Fruit fly (Drosophila melanogaster) whole organism, wandering third instar larva: ENCODE measurements around the gene CG12320.

Experiments used
- Abd-B ChIP-seq: fragments of >200 bp; optimal IDR thresholded peaks from 2 replicates; lab custom pipeline; 2017; ENCODE audit warnings: missing biosample characterization, missing genetic modification characterization
- CG32264 ChIP-seq: fragments of 200-800 bp; sonication (Bioruptor generic); optimal IDR thresholded peaks from 2 replicates; lab custom pipeline; 2016; ENCODE audit warnings: missing biosample characterization, missing genetic modification characterization
- CG9705 ChIP-seq: fragments of 200-800 bp; sonication (Bioruptor generic); optimal IDR thresholded peaks from 2 replicates; lab custom pipeline; 2018; ENCODE audit warnings: missing biosample characterization, mild to moderate bottlenecking, missing genetic modification characterization
- Dfd ChIP-seq: fragments of >200 bp; optimal IDR thresholded peaks from 2 replicates; lab custom pipeline; 2017; ENCODE audit warnings: missing biosample characterization, missing genetic modification characterization
- Dif ChIP-seq: fragments of 200-275, 200-300 bp; sonication (Bioruptor generic); optimal IDR thresholded peaks from 2 replicates; lab custom pipeline; 2018; ENCODE audit warnings: missing biosample characterization, missing genetic modification characterization; ENCODE audit not compliant: partially characterized antibody
- GATAd ChIP-seq: sonication (Bioruptor generic); optimal IDR thresholded peaks from 2 replicates; lab custom pipeline; 2016; ENCODE audit warnings: missing biosample characterization, missing genetic modification characterization
- HLH106 ChIP-seq: fragments of 200-800 bp; optimal IDR thresholded peaks from 3 replicates; lab custom pipeline; 2019; ENCODE audit warnings: missing biosample characterization, mild to moderate bottlenecking, missing genetic modification characterization, moderate library complexity
- Hr83 ChIP-seq: fragments of 200-300 bp; sonication (Bioruptor generic); optimal IDR thresholded peaks from 2 replicates; lab custom pipeline; 2016; ENCODE audit warnings: missing biosample characterization, mild to moderate bottlenecking, missing genetic modification characterization, moderate library complexity; ENCODE audit not compliant: poor library complexity, severe bottlenecking
- Mio ChIP-seq: sonication (Bioruptor generic); optimal IDR thresholded peaks from 2 replicates; lab custom pipeline; 2016; ENCODE audit warnings: missing biosample characterization, missing genetic modification characterization
- N ChIP-seq: fragments of >200 bp; optimal IDR thresholded peaks from 2 replicates; lab custom pipeline; 2018; ENCODE audit warnings: missing biosample characterization, missing external identifiers, missing genetic modification characterization
- OdsH ChIP-seq: fragments of 200-800 bp; sonication (Bioruptor generic); optimal IDR thresholded peaks from 2 replicates; lab custom pipeline; 2016; ENCODE audit warnings: missing biosample characterization, mild to moderate bottlenecking, missing genetic modification characterization
- Rel ChIP-seq, 2 experiments: fragments of 200-800 bp; sonication (Bioruptor generic) in 1 of 2; optimal IDR thresholded peaks; 2 replicates in 1 of 2; 3 replicates in 1 of 2; lab custom pipeline; 2016 to 2019; ENCODE audit warnings: mild to moderate bottlenecking in 2 of 2, missing biosample characterization in 2 of 2, missing genetic modification characterization in 2 of 2, moderate library complexity in 1 of 2
- Sp1 ChIP-seq: fragments of 200-800 bp; sonication (Bioruptor generic); optimal IDR thresholded peaks from 3 replicates; lab custom pipeline; 2019; ENCODE audit warnings: missing biosample characterization, mild to moderate bottlenecking, missing genetic modification characterization, moderate library complexity
- dl ChIP-seq, 2 experiments: fragments of 175-275, 200-275 bp in 1 of 2; fragments of 200-275 bp in 1 of 2; sonication (Bioruptor generic); optimal IDR thresholded peaks; lab custom pipeline; 2018; ENCODE audit warnings: mild to moderate bottlenecking in 2 of 2, missing biosample characterization in 2 of 2, missing genetic modification characterization in 2 of 2, moderate library complexity in 2 of 2; ENCODE audit not compliant: partially characterized antibody in 2 of 2, insufficient read depth in 1 of 2
- dmrt93B ChIP-seq: fragments of 200-800 bp; sonication (Bioruptor generic); optimal IDR thresholded peaks from 2 replicates; lab custom pipeline; 2018; ENCODE audit warnings: missing biosample characterization, mild to moderate bottlenecking, missing genetic modification characterization
- dsf ChIP-seq: sonication (Bioruptor generic); optimal IDR thresholded peaks from 2 replicates; lab custom pipeline; 2016; ENCODE audit warnings: missing biosample characterization, missing genetic modification characterization, borderline replicate concordance
- foxo ChIP-seq, 2 experiments: fragments of 200-800 bp; sonication (Bioruptor generic); optimal IDR thresholded peaks; 2 replicates in 1 of 2; 3 replicates in 1 of 2; lab custom pipeline; 2016 to 2017; ENCODE audit warnings: missing biosample characterization in 2 of 2, missing genetic modification characterization in 2 of 2
- fru ChIP-seq: fragments of 200-800 bp; sonication (Bioruptor generic); optimal IDR thresholded peaks from 3 replicates; lab custom pipeline; 2016; ENCODE audit warnings: missing biosample characterization, mild to moderate bottlenecking, missing genetic modification characterization
- h ChIP-seq: fragments of 200-800 bp; sonication (Bioruptor generic); optimal IDR thresholded peaks from 3 replicates; lab custom pipeline; 2016; ENCODE audit warnings: missing biosample characterization, mild to moderate bottlenecking, missing genetic modification characterization
- psq ChIP-seq: fragments of 200-800 bp; sonication (Bioruptor generic); optimal IDR thresholded peaks from 3 replicates; lab custom pipeline; 2017; ENCODE audit warnings: missing biosample characterization, mild to moderate bottlenecking, missing genetic modification characterization, moderate library complexity
- rgr ChIP-seq: fragments of 200-800 bp; sonication (Bioruptor generic); optimal IDR thresholded peaks from 3 replicates; lab custom pipeline; 2016; ENCODE audit warnings: missing biosample characterization, mild to moderate bottlenecking, missing genetic modification characterization
- sage ChIP-seq: fragments of 200-800 bp; sonication (Bioruptor generic); optimal IDR thresholded peaks from 2 replicates; lab custom pipeline; 2016; ENCODE audit warnings: missing biosample characterization, mild to moderate bottlenecking, missing genetic modification characterization
- sv ChIP-seq: fragments of 200-800 bp; sonication (Bioruptor generic); optimal IDR thresholded peaks from 3 replicates; lab custom pipeline; 2016; ENCODE audit warnings: missing biosample characterization, missing genetic modification characterization
- tai ChIP-seq: sonication (Bioruptor generic); optimal IDR thresholded peaks from 2 replicates; lab custom pipeline; 2016; ENCODE audit warnings: missing biosample characterization, missing genetic modification characterization
- usp ChIP-seq: fragments of >200 bp; optimal IDR thresholded peaks from 2 replicates; lab custom pipeline; 2017; ENCODE audit warnings: missing biosample characterization, missing genetic modification characterization
- woc ChIP-seq: sonication (Bioruptor generic); optimal IDR thresholded peaks from 2 replicates; lab custom pipeline; 2016; ENCODE audit warnings: missing biosample characterization, mild to moderate bottlenecking, missing genetic modification characterization

Gene CG12320

DNA sequence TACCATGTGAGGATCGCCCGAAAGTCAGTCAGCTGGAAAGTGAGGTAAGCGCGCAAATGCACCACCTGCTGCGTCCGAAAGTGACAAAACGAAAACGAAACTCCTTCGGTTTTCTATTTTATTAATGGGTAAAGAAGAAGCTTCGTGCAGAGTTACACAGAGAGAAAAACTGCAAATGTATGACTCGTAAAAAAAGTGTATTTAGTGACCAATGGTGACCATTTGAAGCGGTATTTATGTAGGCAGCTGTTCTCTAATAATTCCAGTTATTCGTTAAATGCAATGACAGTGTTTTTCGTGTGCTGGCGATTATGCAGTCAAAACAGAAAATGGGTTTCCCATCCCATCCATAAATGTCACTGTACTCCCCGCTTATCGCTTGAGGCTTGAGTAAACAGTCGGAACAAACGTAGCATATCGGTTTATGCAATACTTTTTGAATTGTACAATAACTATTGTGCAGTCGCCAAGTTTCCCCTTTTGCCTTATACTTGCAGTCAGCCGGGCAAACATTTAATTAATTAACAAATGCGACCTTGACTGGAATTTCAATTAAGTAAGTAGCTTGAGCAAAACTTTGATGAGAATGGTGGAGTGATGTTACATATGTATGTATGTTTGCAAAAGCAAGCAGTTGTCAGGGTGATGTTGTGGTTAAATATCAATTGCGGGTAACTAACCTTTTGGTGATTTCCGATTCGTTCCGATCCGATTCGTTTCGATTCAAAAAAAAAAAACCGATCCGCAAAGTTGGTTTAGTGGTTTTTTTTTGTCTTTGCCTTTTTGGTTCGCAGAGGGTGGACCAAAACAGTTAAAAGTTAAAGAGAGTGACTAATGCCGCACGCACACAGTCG is 45.1 kb upstream of the CG12320 start:
- TF ChIP-seq Sp1 (no peak), Rel (GFP tag; optimal IDR thresholded peaks at IDR 0.05; lab: Kevin White, UChicago) (no peak), Rel (tag; optimal IDR thresholded peaks at IDR 0.05; lab: Kevin White, UChicago) (peak; percentile 92), Mio (no peak), CG32264 (GFP tag; lab: Kevin White, UChicago) (peak; percentile 18), Abd-B (no peak)

DNA sequence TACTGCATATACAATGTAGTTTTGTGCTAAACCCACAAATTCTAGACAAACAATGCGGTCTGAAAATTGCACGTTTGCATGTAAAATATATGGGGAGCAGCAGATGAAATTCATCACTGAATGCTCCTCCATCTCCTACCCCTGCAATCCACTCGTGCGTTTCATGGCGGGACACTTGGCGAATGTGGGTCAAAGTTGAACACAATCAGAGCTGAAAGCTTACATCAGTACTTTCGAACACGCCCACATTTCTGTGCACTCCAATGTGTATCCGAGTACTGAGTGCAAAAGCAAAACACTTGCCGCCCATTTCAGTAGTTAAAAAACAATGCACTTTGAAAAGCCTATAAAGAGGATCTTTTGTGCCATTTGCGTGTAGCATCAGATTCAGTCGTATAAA is 44.2 kb upstream of the CG12320 start:
- TF ChIP-seq N (no peak), HLH106 (tag; lab: Kevin White, UChicago) (no peak), CG9705 (GFP tag; lab: Kevin White, UChicago) (no peak), Rel (GFP tag; optimal IDR thresholded peaks at IDR 0.05; lab: Kevin White, UChicago) (no peak), Rel (tag; optimal IDR thresholded peaks at IDR 0.05; lab: Kevin White, UChicago) (no peak), tai (no peak), dsf (GFP tag; lab: Kevin White, UChicago) (no peak), h (GFP tag; lab: Kevin White, UChicago) (no peak)

DNA sequence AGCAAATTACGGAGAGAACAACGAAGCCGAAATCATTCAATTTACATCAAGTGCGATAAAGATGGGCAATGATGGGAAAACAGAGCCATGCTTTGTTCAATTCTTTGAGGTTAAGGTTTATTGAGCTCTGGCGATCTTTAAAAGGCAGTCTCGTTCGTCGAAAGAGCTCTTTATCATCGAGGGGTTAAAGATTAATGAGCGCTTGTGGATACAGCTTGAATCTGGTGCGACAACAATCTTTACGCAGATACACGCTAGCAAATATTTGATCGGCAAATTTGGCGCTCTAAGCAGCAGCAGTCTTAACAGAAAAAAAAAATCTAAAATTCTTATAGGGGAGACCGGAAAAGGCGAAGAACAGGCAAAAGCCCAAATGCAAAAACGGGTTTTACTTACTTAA is 43.5 kb upstream of the CG12320 start:
- TF ChIP-seq OdsH (peak; percentile 13), foxo (GFP tag; optimal IDR thresholded peaks at IDR 0.05; lab: Kevin White, UChicago) (no peak), Hr83 (GFP tag; lab: Kevin White, UChicago) (no peak), woc (GFP tag; lab: Kevin White, UChicago) (no peak), Rel (GFP tag; optimal IDR thresholded peaks at IDR 0.05; lab: Kevin White, UChicago) (no peak), Rel (tag; optimal IDR thresholded peaks at IDR 0.05; lab: Kevin White, UChicago) (peak; percentile 18)

DNA sequence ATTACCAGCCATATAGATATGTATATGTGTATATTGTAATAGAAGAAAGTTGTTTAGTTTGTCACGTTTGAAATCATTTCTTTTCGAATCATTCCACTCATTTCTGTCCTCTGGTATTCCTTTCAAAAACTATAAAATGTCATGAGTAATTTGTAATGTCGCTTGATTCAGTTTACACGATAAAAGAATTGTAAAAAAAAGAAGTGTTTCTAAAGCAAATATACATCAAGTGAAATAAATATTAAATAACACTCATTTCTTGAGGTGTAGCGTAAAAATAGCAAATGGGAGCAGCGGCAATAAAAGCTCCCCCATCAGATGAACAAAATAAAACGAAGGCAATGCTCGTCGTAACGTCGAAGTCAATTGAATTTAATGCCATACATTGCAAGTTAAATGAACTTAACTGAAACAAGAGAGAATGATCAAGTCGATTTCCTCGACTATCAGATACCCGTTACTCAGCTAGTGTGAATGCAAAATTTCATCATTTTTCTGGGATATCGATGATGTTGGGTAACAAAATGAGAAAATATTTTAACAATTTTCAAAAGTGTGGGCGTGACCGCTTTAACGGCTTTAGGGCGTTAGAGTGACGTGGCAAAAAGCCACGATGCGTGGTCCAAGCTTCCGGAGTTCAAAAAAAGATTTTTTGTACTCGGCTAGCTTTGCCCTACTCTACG is 42.9 kb upstream of the CG12320 start:
- TF ChIP-seq usp (GFP tag; lab: Kevin White, UChicago) = no peak
- TF ChIP-seq h (GFP tag; lab: Kevin White, UChicago) = peak; percentile 16
- TF ChIP-seq, all 38 proteins: peak for 1

DNA sequence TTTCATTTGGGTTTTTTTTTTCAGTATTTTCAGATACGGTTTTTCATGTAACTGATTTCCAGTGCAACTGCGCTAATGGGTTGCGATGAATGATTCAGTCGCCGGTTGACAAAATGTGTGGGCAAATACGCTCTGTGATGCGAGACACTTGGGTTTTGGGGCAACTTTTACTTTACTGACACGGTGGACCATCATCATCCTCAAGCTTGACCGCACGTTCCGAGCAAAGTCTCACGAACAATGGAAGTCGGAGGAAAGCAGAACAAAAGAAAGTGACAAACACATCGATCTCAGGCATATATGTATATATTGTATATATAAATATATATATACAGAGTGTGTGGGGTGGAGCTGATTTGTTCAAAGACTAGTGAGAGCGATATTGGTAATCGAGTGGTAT is 42.0 kb upstream of the CG12320 start:
- TF ChIP-seq sage (no peak), Dfd (GFP tag; lab: Kevin White, UChicago) (no peak), CG32264 (GFP tag; lab: Kevin White, UChicago) (no peak), sv (GFP tag; lab: Kevin White, UChicago) (no peak), woc (GFP tag; lab: Kevin White, UChicago) (no peak), dsf (GFP tag; lab: Kevin White, UChicago) (no peak), HLH106 (tag; lab: Kevin White, UChicago) (no peak)

DNA sequence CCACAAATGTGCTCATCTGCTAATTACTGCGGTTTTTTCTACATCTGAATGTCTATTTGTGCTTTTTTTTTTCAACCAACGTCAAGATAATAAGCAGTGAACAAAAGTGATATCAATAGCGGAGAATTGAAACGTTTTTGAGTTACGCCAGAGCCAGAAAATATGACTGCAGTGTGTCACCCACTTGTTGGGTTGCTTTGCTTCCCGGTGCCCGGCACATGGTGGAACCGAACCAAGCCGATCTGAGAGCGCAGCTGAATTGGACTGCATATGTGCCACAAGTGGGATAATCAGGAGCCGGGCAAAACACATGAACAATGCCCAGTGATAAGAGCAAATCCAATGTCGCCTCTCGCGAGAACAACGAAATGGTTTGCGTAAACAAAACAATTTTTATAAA is 39.8 kb upstream of the CG12320 start:
- no peak for TF ChIP-seq Rel (GFP tag; optimal IDR thresholded peaks at IDR 0.05; lab: Kevin White, UChicago)
- TF ChIP-seq Rel (tag; optimal IDR thresholded peaks at IDR 0.05; lab: Kevin White, UChicago) = peak; percentile 77
- no peak for TF ChIP-seq Dif (GFP tag; lab: Kevin White, UChicago)

DNA sequence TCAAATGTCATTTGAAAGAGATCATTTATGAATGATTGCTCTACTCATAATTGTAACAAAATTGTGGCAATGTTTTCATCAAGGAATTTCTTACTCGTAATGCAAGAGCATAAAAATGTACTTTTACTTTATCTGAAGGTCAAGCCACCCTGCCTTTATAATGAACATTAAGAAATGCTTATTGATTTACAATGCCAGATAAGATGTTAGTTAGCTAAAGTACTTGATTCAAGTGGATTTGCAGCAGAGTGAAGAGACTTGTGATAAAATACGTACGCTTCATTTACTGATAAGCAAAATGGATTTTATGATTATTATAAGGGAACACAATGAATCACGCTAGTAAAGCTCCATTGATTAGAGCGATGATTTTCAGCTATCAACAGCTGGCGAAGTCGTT is 39.3 kb upstream of the CG12320 start:
- no peak for TF ChIP-seq Hr83 (GFP tag; lab: Kevin White, UChicago)
- peak; percentile 1 for TF ChIP-seq h (GFP tag; lab: Kevin White, UChicago)

DNA sequence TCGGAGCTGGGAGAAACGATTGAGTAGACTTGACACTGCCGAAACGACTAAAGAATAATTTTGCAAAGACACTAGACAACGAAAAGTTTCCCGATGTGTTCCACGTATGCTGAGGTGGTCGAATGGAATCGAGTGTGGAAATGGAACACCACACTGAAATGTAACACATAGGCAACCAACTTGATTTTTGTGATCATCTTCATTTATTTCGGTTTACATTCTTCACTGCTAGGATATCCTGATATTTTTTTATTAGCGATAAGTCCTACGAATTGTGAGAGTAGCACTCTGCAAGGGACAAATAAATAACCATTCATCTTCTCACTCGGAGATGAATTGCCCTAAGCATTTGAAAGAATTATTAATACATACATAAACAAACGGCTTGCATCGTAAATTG is 36.1 kb upstream of the CG12320 start, which contains the start of gene CG7131:
CG7131 (minus strand) TSS at position 101 of the 400 bp plus-strand sequence.
- TF ChIP-seq dmrt93B (GFP tag; lab: Kevin White, UChicago) = no peak
- TF ChIP-seq CG32264 (GFP tag; lab: Kevin White, UChicago) = no peak
- TF ChIP-seq Mio = no peak
- TF ChIP-seq GATAd (GFP tag; lab: Kevin White, UChicago) = no peak
- TF ChIP-seq Hr83 (GFP tag; lab: Kevin White, UChicago) = no peak
- no peak for TF ChIP-seq sage
- no peak for TF ChIP-seq dl (GFP tag; optimal IDR thresholded peaks at IDR 0.05; lab: Kevin White, UChicago; ENCODE audit: insufficient read depth in 1 of 2, partially characterized antibody in 2 of 2)
- TF ChIP-seq rgr (GFP tag; lab: Kevin White, UChicago) = no peak
- TF ChIP-seq fru (GFP tag; lab: Kevin White, UChicago) = no peak
- no peak for TF ChIP-seq sv (GFP tag; lab: Kevin White, UChicago)
- no peak for TF ChIP-seq psq (GFP tag; lab: Kevin White, UChicago)
